Worm (Caenorhabditis elegans) whole organism, mixed stage, embryonic: ENCODE measurements around the gene C50C3.5.

ENCODE experiments used
- M03D4.4 ChIP-seq: sonication (generic microtip); optimal IDR thresholded peaks from 2 replicates; lab custom pipeline; 2017; ENCODE audit warnings: mild to moderate bottlenecking, missing genetic modification characterization, missing compliant biosample characterization
- bed-3 ChIP-seq: fragments of 200-800 bp; sonication (Bioruptor generic); optimal IDR thresholded peaks from 3 replicates; lab custom pipeline; 2018; ENCODE audit warnings: mild to moderate bottlenecking, missing genetic modification characterization, moderate library complexity, missing compliant biosample characterization
- ceh-39 ChIP-seq: fragments of 150-350 bp; optimal IDR thresholded peaks from 2 replicates; lab custom pipeline; 2014; ENCODE audit warnings: missing biosample characterization, missing genetic modification characterization
- ceh-43 ChIP-seq: fragments of 200-800 bp; sonication (Bioruptor generic); optimal IDR thresholded peaks from 2 replicates; lab custom pipeline; 2018; ENCODE audit warnings: mild to moderate bottlenecking, missing genetic modification characterization, moderate library complexity, missing compliant biosample characterization
- ces-1 ChIP-seq: fragments of 150-350 bp; optimal IDR thresholded peaks from 2 replicates; lab custom pipeline; 2014; ENCODE audit warnings: missing biosample characterization, missing genetic modification reagents, missing genetic modification characterization
- cnd-1 ChIP-seq: fragments of 200-800 bp; sonication (Bioruptor generic); optimal IDR thresholded peaks from 2 replicates; lab custom pipeline; 2018; ENCODE audit warnings: mild to moderate bottlenecking, missing genetic modification characterization, missing compliant biosample characterization
- elt-1 ChIP-seq: sonication (generic microtip); optimal IDR thresholded peaks from 2 replicates; lab custom pipeline; 2017; ENCODE audit warnings: missing genetic modification characterization, mild to moderate bottlenecking, missing compliant biosample characterization, antibody characterized with exemption, moderate library complexity, borderline replicate concordance; ENCODE audit not compliant: insufficient read depth
- elt-3 ChIP-seq: fragments of 150-350 bp; optimal IDR thresholded peaks from 2 replicates; lab custom pipeline; 2014; ENCODE audit warnings: missing biosample characterization, missing genetic modification characterization
- flh-1 ChIP-seq: fragments of 200-800 bp; sonication (Bioruptor generic); optimal IDR thresholded peaks from 2 replicates; lab custom pipeline; 2018; ENCODE audit warnings: mild to moderate bottlenecking, missing genetic modification characterization, moderate library complexity, missing compliant biosample characterization
- ham-2 ChIP-seq: fragments of 200-800 bp; sonication (Bioruptor generic); optimal IDR thresholded peaks from 2 replicates; lab custom pipeline; 2018; ENCODE audit warnings: mild to moderate bottlenecking, missing genetic modification characterization, missing compliant biosample characterization
- lin-13 ChIP-seq: fragments of 150-350 bp; optimal IDR thresholded peaks from 2 replicates; lab custom pipeline; 2014; ENCODE audit warnings: missing biosample characterization, missing genetic modification characterization
- lsy-2 ChIP-seq: fragments of 150-350 bp; optimal IDR thresholded peaks from 2 replicates; lab custom pipeline; 2014; ENCODE audit warnings: missing biosample characterization, missing genetic modification characterization
- mab-5 ChIP-seq: fragments of 150-350 bp; optimal IDR thresholded peaks from 2 replicates; lab custom pipeline; 2014; ENCODE audit warnings: missing biosample characterization, missing genetic modification characterization
- mep-1 ChIP-seq: fragments of 150-350 bp; optimal IDR thresholded peaks from 2 replicates; lab custom pipeline; 2017; ENCODE audit warnings: missing biosample characterization, missing genetic modification reagents, missing genetic modification characterization, inconsistent platforms
- mls-2 ChIP-seq: sonication (generic microtip); optimal IDR thresholded peaks from 2 replicates; lab custom pipeline; 2016; ENCODE audit warnings: mild to moderate bottlenecking, missing genetic modification characterization, moderate library complexity, missing compliant biosample characterization
- nhr-2 ChIP-seq: fragments of 150-350 bp; optimal IDR thresholded peaks from 2 replicates; lab custom pipeline; 2014; ENCODE audit warnings: missing biosample characterization, missing genetic modification characterization
- sem-2 ChIP-seq: fragments of 200-800 bp; sonication (Bioruptor generic); optimal IDR thresholded peaks from 2 replicates; lab custom pipeline; 2018; ENCODE audit warnings: mild to moderate bottlenecking, missing genetic modification characterization, missing compliant biosample characterization
- sptf-1 ChIP-seq: sonication (generic microtip); optimal IDR thresholded peaks from 2 replicates; lab custom pipeline; 2017; ENCODE audit warnings: mild to moderate bottlenecking, missing genetic modification characterization, moderate library complexity, missing compliant biosample characterization
- tbx-8 ChIP-seq: fragments of 200-800 bp; sonication (Bioruptor generic); optimal IDR thresholded peaks from 2 replicates; lab custom pipeline; 2018; ENCODE audit warnings: mild to moderate bottlenecking, missing genetic modification characterization, moderate library complexity, missing compliant biosample characterization
- unc-120 ChIP-seq: sonication (generic microtip); optimal IDR thresholded peaks from 2 replicates; lab custom pipeline; 2017; ENCODE audit warnings: missing genetic modification characterization, missing compliant biosample characterization; ENCODE audit not compliant: poor library complexity, severe bottlenecking
- unc-39 ChIP-seq: fragments of 150-350 bp; optimal IDR thresholded peaks from 2 replicates; lab custom pipeline; 2014; ENCODE audit warnings: missing biosample characterization, missing genetic modification characterization
- zip-8 ChIP-seq: fragments of 150-350 bp; optimal IDR thresholded peaks from 2 replicates; lab custom pipeline; 2014; ENCODE audit warnings: missing biosample characterization, missing genetic modification characterization

C50C3.5 gene

DNA sequence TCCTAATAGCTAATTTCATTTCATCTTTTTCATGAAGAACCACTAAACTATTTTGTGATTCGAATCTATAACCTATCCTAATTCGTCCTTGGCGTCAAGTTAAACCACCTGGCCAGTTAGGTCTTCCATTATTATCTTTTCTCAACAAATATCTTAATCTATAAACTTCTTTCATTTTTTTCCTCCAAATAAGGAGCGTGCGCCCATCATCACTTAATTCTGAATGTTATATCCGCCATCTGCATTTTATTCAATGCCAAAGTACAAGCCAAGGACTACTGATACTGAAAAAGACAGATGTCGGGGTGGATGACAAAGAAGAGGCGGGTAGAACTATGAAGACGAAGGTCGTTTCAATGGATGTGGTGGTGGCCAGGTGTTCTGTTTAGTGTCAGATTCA is 49.9 kb downstream of the C50C3.5 start:
- TF ChIP-seq lin-13 = no peak
- TF ChIP-seq zip-8 = no peak
- no peak for TF ChIP-seq sem-2
- TF ChIP-seq tbx-8 (GFP tag; lab: Kevin White, UChicago) = no peak
- no peak for TF ChIP-seq lsy-2 (tag; lab: Kevin White, UChicago)
- no peak for TF ChIP-seq ham-2 (GFP tag; lab: Kevin White, UChicago)
- TF ChIP-seq unc-39 (tag; lab: Kevin White, UChicago) = no peak
- TF ChIP-seq unc-120 (tag; lab: Kevin White, UChicago) = no peak
- TF ChIP-seq mab-5 = no peak
- TF ChIP-seq elt-3 (tag; lab: Kevin White, UChicago) = no peak
- TF ChIP-seq nhr-2 (tag; lab: Kevin White, UChicago) = no peak
- TF ChIP-seq cnd-1 (tag; lab: Kevin White, UChicago) = no peak
- TF ChIP-seq M03D4.4 (tag; lab: Kevin White, UChicago) = no peak
- TF ChIP-seq elt-1 (tag; lab: Kevin White, UChicago) = no peak
- TF ChIP-seq mep-1 (tag; lab: Kevin White, UChicago) = no peak
- no peak for TF ChIP-seq ces-1 (GFP tag; lab: Kevin White, UChicago)
- TF ChIP-seq mls-2 (tag; lab: Kevin White, UChicago) = no peak
- TF ChIP-seq ceh-43 = no peak

- TF ChIP-seq ceh-39 (tag; lab: Kevin White, UChicago) (no peak), mls-2 (tag; lab: Kevin White, UChicago) (no peak), ces-1 (GFP tag; lab: Kevin White, UChicago) (no peak), flh-1 (GFP tag; lab: Kevin White, UChicago) (no peak), bed-3 (no peak), sem-2 (no peak), unc-120 (tag; lab: Kevin White, UChicago) (no peak), zip-8 (no peak), elt-1 (tag; lab: Kevin White, UChicago) (no peak), sptf-1 (tag; lab: Kevin White, UChicago) (no peak)
Measured at ce11 chrIII:8229480-8229879, 50.5 kb downstream of the C50C3.5 start.
